Worm (Caenorhabditis elegans) whole organism, L1 larva: ENCODE data around the gene nhr-92.
"Not testable (repeated sequence)": the region's sequence is repeated elsewhere in the genome, so short reads cannot be mapped to it uniquely, and the experiment has no call there.

ENCODE experiments used
- ama-1 ChIP-seq: fragments of 150-350 bp; optimal IDR thresholded peaks from 2 replicates; lab custom pipeline; 2014
- elt-3 ChIP-seq, 6 experiments: fragments of 150-350 bp in 1 of 6; sonication (generic microtip); optimal IDR thresholded peaks; 2 replicates each; lab custom pipeline; 2017 to 2018; ENCODE audit warnings: missing biosample characterization in 6 of 6, missing genetic modification characterization in 6 of 6, inconsistent platforms in 1 of 6
- hlh-4 ChIP-seq: sonication (generic microtip); optimal IDR thresholded peaks from 2 replicates; lab custom pipeline; 2016; ENCODE audit warnings: mild to moderate bottlenecking, missing genetic modification characterization, missing compliant biosample characterization
- lin-13 ChIP-seq: fragments of 150-350 bp; optimal IDR thresholded peaks from 2 replicates; lab custom pipeline; 2014; ENCODE audit warnings: missing biosample characterization, missing genetic modification reagents, missing genetic modification characterization
- lsy-2 ChIP-seq, 2 experiments: fragments of 150-350 bp; optimal IDR thresholded peaks; 2 replicates each; lab custom pipeline; 2014; ENCODE audit warnings: missing biosample characterization in 2 of 2, missing genetic modification characterization in 2 of 2
- nhr-11 ChIP-seq: fragments of 150-350 bp; optimal IDR thresholded peaks from 2 replicates; lab custom pipeline; 2014; ENCODE audit warnings: missing biosample characterization, missing genetic modification characterization
- nhr-77 ChIP-seq: fragments of 150-350 bp; optimal IDR thresholded peaks from 2 replicates; lab custom pipeline; 2014; ENCODE audit warnings: missing biosample characterization, missing genetic modification characterization
- sup-37 ChIP-seq: fragments of 200-800 bp; sonication (Bioruptor generic); optimal IDR thresholded peaks from 2 replicates; lab custom pipeline; 2018; ENCODE audit warnings: mild to moderate bottlenecking, missing genetic modification characterization, missing compliant biosample characterization
- unc-98 ChIP-seq: fragments of 200-800 bp; sonication (Bioruptor generic); IDR thresholded peaks from 2 replicates; pipeline ENCODE4 v1.3.6; 2022; ENCODE audit warnings: missing genetic modification characterization, missing compliant biosample characterization
- vab-15 ChIP-seq: sonication (generic microtip); optimal IDR thresholded peaks from 2 replicates; lab custom pipeline; 2017; ENCODE audit warnings: missing genotype, mild to moderate bottlenecking, missing genetic modification characterization, missing compliant biosample characterization
- zip-4 ChIP-seq: fragments of 200-800 bp; sonication (Bioruptor generic); optimal IDR thresholded peaks from 2 replicates; lab custom pipeline; 2018; ENCODE audit warnings: mild to moderate bottlenecking, missing genetic modification characterization, moderate library complexity, missing compliant biosample characterization

- TF ChIP-seq unc-98 (GFP tag; lab: Robert Waterston, UW); sup-37; ama-1; zip-4 (GFP tag; lab: Kevin White, UChicago); lin-13 (GFP tag; lab: Kevin White, UChicago); nhr-11; vab-15; hlh-4 (tag; lab: Kevin White, UChicago); nhr-77 (tag; lab: Kevin White, UChicago); elt-3 (tag; optimal IDR thresholded peaks at IDR 0.05; lab: Kevin White, UChicago); lsy-2 (tag; optimal IDR thresholded peaks at IDR 0.05; lab: Kevin White, UChicago): not testable (repeated sequence)
Observed at ce11 chrIV:1645198-1645597, 25.3 kb downstream of the nhr-92 start, which contains the start of gene nhr-274.
